Worm (Caenorhabditis elegans): ENCODE results near the gene nspb-4.
"Not testable (repeated sequence)": the region's sequence is repeated elsewhere in the genome, so short reads cannot be mapped to it uniquely, and the experiment has no call there.

The nspb-4 gene

ce11 chrIV:6576728-6577101 lies 21.3 kb upstream of the nspb-4 start:
- TF ChIP-seq dao-5 (tag; optimal IDR thresholded peaks at IDR 0.05) (no peak), W03F9.2 (tag; optimal IDR thresholded peaks at IDR 0.05) (no peak), him-1 (tag; optimal IDR thresholded peaks at IDR 0.05) (no peak)

ce11 chrIV:6577914-6578313 lies 20.1 kb upstream of the nspb-4 start, which contains the start of gene C43G2.3:
Gene C43G2.3, plus strand, starts transcription at chrIV:6578214.
- TF ChIP-seq dao-5 (tag; optimal IDR thresholded peaks at IDR 0.05) (no peak), W03F9.2 (tag; optimal IDR thresholded peaks at IDR 0.05) (no peak), him-1 (tag; optimal IDR thresholded peaks at IDR 0.05) (no peak)

ce11 chrIV:6581658-6582057 lies 16.4 kb upstream of the nspb-4 start:
- TF ChIP-seq him-1 (tag; optimal IDR thresholded peaks at IDR 0.05) (no peak), W03F9.2 (tag; optimal IDR thresholded peaks at IDR 0.05) (no peak), dao-5 (tag; optimal IDR thresholded peaks at IDR 0.05) (no peak)

ce11 chrIV:6582604-6583003 lies 15.4 kb upstream of the nspb-4 start, which contains the start of gene odr-8:
Gene odr-8, minus strand, starts transcription at chrIV:6582704.
- TF ChIP-seq dao-5 (tag; optimal IDR thresholded peaks at IDR 0.05) (no peak), W03F9.2 (tag; optimal IDR thresholded peaks at IDR 0.05) (no peak), him-1 (tag; optimal IDR thresholded peaks at IDR 0.05) (no peak)

- TF ChIP-seq W03F9.2 (tag; optimal IDR thresholded peaks at IDR 0.05) (peak; percentile 92), him-1 (tag; optimal IDR thresholded peaks at IDR 0.05) (peak; percentile 27), dao-5 (tag; optimal IDR thresholded peaks at IDR 0.05) (no peak)
Observed at ce11 chrIV:6585397-6585921, 12.6 kb upstream of the nspb-4 start, which contains the start of the genes F38A5.2 and dnj-11. Gene F38A5.2, minus strand, starts transcription at chrIV:6585400. Gene dnj-11, plus strand, starts transcription at chrIV:6585871.

ce11 chrIV:6588080-6588613 lies 9.9 kb upstream of the nspb-4 start:
- no peak for TF ChIP-seq W03F9.2 (tag; optimal IDR thresholded peaks at IDR 0.05)
- no peak for TF ChIP-seq him-1 (tag; optimal IDR thresholded peaks at IDR 0.05)
- TF ChIP-seq dao-5 (tag; optimal IDR thresholded peaks at IDR 0.05) = no peak

ce11 chrIV:6590029-6590428 lies 8.0 kb upstream of the nspb-4 start, which contains the start of the genes lec-11 and irld-7:
Gene lec-11, minus strand, starts transcription at chrIV:6590154.
Gene irld-7, plus strand, starts transcription at chrIV:6590360.
- TF ChIP-seq W03F9.2 (tag; optimal IDR thresholded peaks at IDR 0.05) = no peak
- no peak for TF ChIP-seq him-1 (tag; optimal IDR thresholded peaks at IDR 0.05)
- no peak for TF ChIP-seq dao-5 (tag; optimal IDR thresholded peaks at IDR 0.05)

- TF ChIP-seq W03F9.2, dao-5, him-1 (tag; optimal IDR thresholded peaks at IDR 0.05): not testable (repeated sequence)
Observed at ce11 chrIV:6591010-6591746, 6.8 kb upstream of the nspb-4 start, which contains the start of the genes nspb-1 and nspb-2. Gene nspb-1, minus strand, starts transcription at chrIV:6591110. Gene nspb-2, plus strand, starts transcription at chrIV:6591696.

ce11 chrIV:6594871-6595270 lies 3.1 kb upstream of the nspb-4 start, which contains the start of gene nspb-3:
Gene nspb-3, minus strand, starts transcription at chrIV:6594971.
- TF ChIP-seq him-1, W03F9.2, dao-5 (tag; optimal IDR thresholded peaks at IDR 0.05): not testable (repeated sequence)

- TF ChIP-seq W03F9.2 (tag; optimal IDR thresholded peaks at IDR 0.05) = no peak
- TF ChIP-seq him-1 (tag; optimal IDR thresholded peaks at IDR 0.05) = no peak
- no peak for TF ChIP-seq dao-5 (tag; optimal IDR thresholded peaks at IDR 0.05)
Observed at ce11 chrIV:6595912-6596311, 2.1 kb upstream of the nspb-4 start, which contains the start of gene F38A5.22. Gene F38A5.22, minus strand, starts transcription at chrIV:6595940.

- no peak for TF ChIP-seq him-1 (tag; optimal IDR thresholded peaks at IDR 0.05)
- no peak for TF ChIP-seq W03F9.2 (tag; optimal IDR thresholded peaks at IDR 0.05)
- no peak for TF ChIP-seq dao-5 (tag; optimal IDR thresholded peaks at IDR 0.05)
Observed at ce11 chrIV:6597298-6597697, 720 bp upstream of the nspb-4 start, which contains the start of gene F38A5.6. Gene F38A5.6, minus strand, starts transcription at chrIV:6597398.

- TF ChIP-seq him-1, dao-5, W03F9.2 (tag; optimal IDR thresholded peaks at IDR 0.05): not testable (repeated sequence)
Observed at ce11 chrIV:6598740-6599139, 722 bp downstream of the nspb-4 start, which contains the start of gene nspb-5. Gene nspb-5, plus strand, starts transcription at chrIV:6599040.

ce11 chrIV:6599447-6599846 lies 1.4 kb downstream of the nspb-4 start, which contains the start of gene F38A5.8:
Gene F38A5.8, plus strand, starts transcription at chrIV:6599747.
- TF ChIP-seq him-1 (tag; optimal IDR thresholded peaks at IDR 0.05) = no peak
- TF ChIP-seq dao-5 (tag; optimal IDR thresholded peaks at IDR 0.05) = no peak
- TF ChIP-seq W03F9.2 (tag; optimal IDR thresholded peaks at IDR 0.05) = no peak

Data from whole organism, L4/young adult.